Worm (Caenorhabditis elegans): ENCODE results near the gene msp-64.

msp-64 gene

DNA sequence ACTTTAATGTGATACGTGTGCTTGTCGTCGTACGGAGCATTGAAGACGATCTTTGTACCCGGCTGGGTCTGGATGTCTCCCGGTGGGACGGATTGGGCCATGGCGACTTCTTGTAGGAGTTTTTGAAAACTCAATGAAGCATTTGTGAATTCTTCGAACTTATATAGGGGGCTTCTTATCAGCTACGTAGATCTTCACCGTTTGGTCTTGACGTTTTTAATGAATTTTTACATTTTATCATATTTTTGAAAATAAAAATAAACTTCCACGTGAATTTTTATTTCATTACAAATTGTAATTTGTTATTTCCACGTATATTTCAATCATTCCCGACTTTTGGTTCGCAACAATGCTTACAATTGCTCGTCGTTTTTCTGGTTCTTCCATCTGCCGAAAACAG lies at the start of gene msp-64, which contains the start of gene ZK1248.5:
Gene msp-64, minus strand, starts transcription at position 101 of the 400 bp plus-strand sequence.
Gene ZK1248.5, plus strand, starts transcription at position 285 of the 400 bp plus-strand sequence.
- TF ChIP-seq elt-3 (tag; optimal IDR thresholded peaks at IDR 0.05) (no peak), ceh-9 (tag; optimal IDR thresholded peaks at IDR 0.05) (no peak), ceh-16 (tag; optimal IDR thresholded peaks at IDR 0.05) (no peak), nhr-67 (tag; optimal IDR thresholded peaks at IDR 0.05) (no peak), nhr-25 (tag; optimal IDR thresholded peaks at IDR 0.05) (no peak), zag-1 (tag; optimal IDR thresholded peaks at IDR 0.05) (no peak), fos-1 (tag; optimal IDR thresholded peaks at IDR 0.05) (no peak), nhr-23 (tag; optimal IDR thresholded peaks at IDR 0.05) (no peak), nhr-43 (tag; optimal IDR thresholded peaks at IDR 0.05; ENCODE audit: poor library complexity, severe bottlenecking) (no peak), lin-15B (tag; optimal IDR thresholded peaks at IDR 0.05) (no peak), elt-2 (tag; optimal IDR thresholded peaks at IDR 0.05) (no peak), ZK546.5 (tag; optimal IDR thresholded peaks at IDR 0.05) (no peak), ceh-28 (tag; optimal IDR thresholded peaks at IDR 0.05) (no peak), nhr-11 (tag; optimal IDR thresholded peaks at IDR 0.05) (no peak), sea-2 (GFP tag; optimal IDR thresholded peaks at IDR 0.05) (no peak), jun-1 (tag; optimal IDR thresholded peaks at IDR 0.05) (no peak), pqm-1 (tag; optimal IDR thresholded peaks at IDR 0.05) (no peak), R02D3.7 (tag; optimal IDR thresholded peaks at IDR 0.05) (no peak)

DNA sequence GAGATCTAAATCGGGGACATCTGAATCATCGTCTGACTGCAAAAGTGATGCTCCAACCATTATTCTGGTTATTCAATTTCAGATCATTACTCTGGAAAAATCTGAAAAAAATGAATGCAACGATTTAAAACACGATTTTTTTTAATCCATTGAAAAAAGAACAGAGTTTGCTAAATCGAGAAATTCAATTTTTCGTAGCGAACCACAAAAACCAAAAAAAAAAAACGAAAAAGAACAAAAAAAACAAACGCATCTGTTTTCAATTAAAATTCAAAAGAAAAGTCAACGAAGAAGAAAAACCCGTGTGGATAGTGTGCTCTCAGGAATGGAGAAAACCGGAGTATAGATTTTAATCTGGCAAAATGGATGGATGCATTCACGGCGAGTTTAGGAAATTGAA lies 48.2 kb upstream of the msp-64 start, which contains the start of gene F55C12.4:
Gene F55C12.4, minus strand, starts transcription at position 101 of the 400 bp plus-strand sequence.
- TF ChIP-seq nhr-43 (tag; optimal IDR thresholded peaks at IDR 0.05; ENCODE audit: poor library complexity, severe bottlenecking), result no peak
- no peak for TF ChIP-seq skn-1 (tag; optimal IDR thresholded peaks at IDR 0.05)
- TF ChIP-seq mdl-1 (tag; optimal IDR thresholded peaks at IDR 0.05), result no peak
- TF ChIP-seq ceh-16 (tag; optimal IDR thresholded peaks at IDR 0.05), result no peak
- TF ChIP-seq ama-1 (optimal IDR thresholded peaks at IDR 0.05), result no peak
- TF ChIP-seq elt-3 (tag; optimal IDR thresholded peaks at IDR 0.05), result no peak
- TF ChIP-seq nhr-67 (tag; optimal IDR thresholded peaks at IDR 0.05), result no peak
- no peak for TF ChIP-seq jun-1 (tag; optimal IDR thresholded peaks at IDR 0.05)
- no peak for TF ChIP-seq egl-27 (tag; optimal IDR thresholded peaks at IDR 0.05)
- TF ChIP-seq hmg-11 (tag; optimal IDR thresholded peaks at IDR 0.05), result no peak
- no peak for TF ChIP-seq ztf-4 (tag; optimal IDR thresholded peaks at IDR 0.05)

DNA sequence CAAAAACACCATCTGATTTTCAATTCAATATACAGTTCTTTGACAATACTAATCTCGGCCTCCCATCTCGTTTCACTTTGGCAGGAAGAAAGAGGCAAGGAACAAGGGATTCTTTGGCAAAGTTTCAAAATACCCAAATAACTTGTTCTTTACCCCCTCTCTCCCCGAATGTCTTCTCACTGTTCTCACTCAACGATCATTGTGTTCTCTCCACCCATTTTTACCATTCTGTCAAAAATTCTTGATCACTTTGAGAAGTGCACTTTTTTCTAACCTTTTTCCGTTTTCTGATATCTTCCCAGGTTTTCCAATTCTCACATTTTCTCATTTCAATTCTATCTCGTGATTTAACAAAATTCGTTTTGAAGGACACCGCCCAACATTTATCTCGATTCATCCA lies 44.0 kb upstream of the msp-64 start, which contains the start of gene H41C03.1:
Gene H41C03.1, plus strand, starts transcription at position 301 of the 400 bp plus-strand sequence.
- TF ChIP-seq nhr-77 (tag; optimal IDR thresholded peaks at IDR 0.05) (no peak), tbx-2 (tag; optimal IDR thresholded peaks at IDR 0.05) (no peak), nhr-25 (tag; optimal IDR thresholded peaks at IDR 0.05) (no peak), egl-27 (tag; optimal IDR thresholded peaks at IDR 0.05) (no peak), elt-2 (tag; optimal IDR thresholded peaks at IDR 0.05) (no peak), R02D3.7 (tag; optimal IDR thresholded peaks at IDR 0.05) (no peak), nhr-11 (tag; optimal IDR thresholded peaks at IDR 0.05) (no peak), eor-1 (tag; optimal IDR thresholded peaks at IDR 0.05) (no peak), sea-2 (GFP tag; optimal IDR thresholded peaks at IDR 0.05) (no peak), aly-2 (tag; optimal IDR thresholded peaks at IDR 0.05) (no peak)

DNA sequence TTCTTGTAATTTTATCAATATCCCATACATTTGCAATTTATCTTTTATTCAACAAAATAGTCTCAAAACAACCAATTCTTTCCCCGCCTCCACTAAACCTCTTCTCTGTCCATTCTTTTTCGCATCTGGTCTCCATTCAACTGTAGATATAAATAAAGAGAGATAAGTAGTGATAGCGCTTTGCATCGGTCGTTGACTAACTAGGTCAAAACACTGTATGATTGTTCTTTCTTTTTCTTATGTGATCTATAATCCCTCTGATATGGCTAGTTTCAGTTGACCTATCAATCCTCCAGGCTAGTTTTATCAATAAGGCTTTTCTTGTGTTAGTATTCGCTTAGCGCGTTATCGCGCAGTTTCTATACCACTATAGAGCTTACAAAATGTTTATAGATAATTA lies 43.1 kb upstream of the msp-64 start:
- TF ChIP-seq nhr-23 (tag; optimal IDR thresholded peaks at IDR 0.05), result peak; percentile 91
- TF ChIP-seq ceh-28 (tag; optimal IDR thresholded peaks at IDR 0.05), result peak; percentile 20
- TF ChIP-seq eor-1 (tag; optimal IDR thresholded peaks at IDR 0.05), result no peak
- peak; percentile 31 for TF ChIP-seq nhr-43 (tag; optimal IDR thresholded peaks at IDR 0.05; ENCODE audit: poor library complexity, severe bottlenecking)
- peak in 2 of 3 experiments; percentile 42 to 53 for TF ChIP-seq elt-3 (tag; optimal IDR thresholded peaks at IDR 0.05)
- no peak for TF ChIP-seq ZK546.5 (tag; optimal IDR thresholded peaks at IDR 0.05)

DNA sequence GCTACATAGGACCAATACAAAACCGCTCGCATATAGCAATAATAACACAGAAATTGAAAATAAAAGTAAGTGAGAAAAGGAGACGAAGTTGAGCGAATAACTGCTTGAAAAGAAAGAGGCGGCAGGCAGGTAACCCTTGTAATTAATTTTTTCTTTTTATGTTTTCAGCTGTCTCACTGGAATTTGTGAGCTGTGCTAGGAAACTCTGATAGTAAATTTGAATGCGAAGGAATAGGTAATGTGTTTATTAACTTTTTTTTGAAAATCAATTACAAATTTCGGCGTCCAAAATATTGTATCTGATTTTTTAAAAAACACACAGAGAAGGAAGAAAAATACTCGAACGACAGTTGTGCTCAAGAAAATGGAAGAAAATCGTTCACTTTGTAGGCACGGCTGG lies 41.9 kb upstream of the msp-64 start, which contains the start of gene H41C03.2:
Gene H41C03.2, minus strand, starts transcription at position 101 of the 400 bp plus-strand sequence.
- TF ChIP-seq lsy-12 (tag; optimal IDR thresholded peaks at IDR 0.05) (no peak), nhr-43 (tag; optimal IDR thresholded peaks at IDR 0.05; ENCODE audit: poor library complexity, severe bottlenecking) (no peak), eor-1 (tag; optimal IDR thresholded peaks at IDR 0.05) (no peak), lin-39 (tag; optimal IDR thresholded peaks at IDR 0.05) (no peak), snpc-4 (tag; optimal IDR thresholded peaks at IDR 0.05) (no peak), fos-1 (tag; optimal IDR thresholded peaks at IDR 0.05) (no peak), fkh-10 (GFP tag; optimal IDR thresholded peaks at IDR 0.05) (no peak), elt-2 (tag; optimal IDR thresholded peaks at IDR 0.05) (no peak), nhr-28 (tag; optimal IDR thresholded peaks at IDR 0.05) (no peak), jun-1 (tag; optimal IDR thresholded peaks at IDR 0.05) (no peak), daf-12 (tag; optimal IDR thresholded peaks at IDR 0.05) (no peak), mml-1 (tag; optimal IDR thresholded peaks at IDR 0.05) (no peak), tbx-2 (tag; optimal IDR thresholded peaks at IDR 0.05) (no peak), elt-3 (tag; optimal IDR thresholded peaks at IDR 0.05) (no peak), ama-1 (optimal IDR thresholded peaks at IDR 0.05) (no peak), unc-39 (tag; optimal IDR thresholded peaks at IDR 0.05) (no peak)

Measured in whole organism, L3 larva.